Fruit fly (Drosophila melanogaster): ENCODE results near the gene inaF-A.

Gene inaF-A

DNA sequence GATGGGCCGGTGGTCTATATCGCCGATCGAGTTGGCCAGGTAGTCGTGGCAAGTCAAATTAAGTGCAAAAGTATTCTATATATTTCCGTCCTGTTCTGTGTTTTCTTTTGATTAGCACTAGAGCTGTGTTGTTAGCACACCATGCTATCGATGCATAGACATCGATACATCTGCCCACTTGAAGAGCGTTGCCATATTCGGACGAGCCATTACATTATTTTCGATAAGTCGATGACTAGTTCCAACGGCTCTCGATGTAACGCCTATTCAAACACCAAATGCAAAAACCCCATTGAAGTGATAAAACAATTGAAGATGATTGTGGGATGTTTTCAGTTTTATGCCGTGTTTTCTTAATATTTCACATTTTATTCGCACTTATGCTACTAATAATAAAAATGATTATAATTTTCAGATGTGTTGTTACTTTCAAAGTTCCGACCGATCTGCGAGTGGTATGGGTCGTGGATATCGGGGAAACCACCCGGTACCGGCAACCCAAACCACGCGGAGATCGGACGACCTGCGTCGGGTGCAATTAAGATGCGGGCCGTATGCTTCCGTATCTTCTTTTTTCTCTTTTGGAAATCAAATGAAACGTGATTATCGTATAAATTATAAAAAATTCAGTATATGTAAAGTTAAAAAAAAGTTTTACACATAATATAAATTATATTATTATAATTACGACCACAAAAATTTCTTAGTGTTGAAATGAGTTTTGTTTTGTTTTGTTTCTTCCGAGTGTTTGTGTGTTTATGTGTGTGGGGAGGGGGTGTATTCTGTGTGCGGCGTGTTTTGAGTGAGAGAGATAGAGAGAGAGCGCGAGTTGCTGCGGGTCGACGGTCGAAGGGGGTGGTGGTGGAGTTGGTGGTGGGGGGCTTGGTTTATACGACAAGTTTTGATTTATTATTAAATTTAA is 23.6 kb downstream of the inaF-A start, which contains the start of gene FucT6:
Gene FucT6 (minus strand): TSS at position 153 of the 922 bp plus-strand sequence.
- TF ChIP-seq dmrt93B (GFP tag; optimal IDR thresholded peaks at IDR 0.05), result no peak
- peak; percentile 14 for TF ChIP-seq rgr (GFP tag; optimal IDR thresholded peaks at IDR 0.05)
- no peak for TF ChIP-seq pan (optimal IDR thresholded peaks at IDR 0.05)
- TF ChIP-seq jim (GFP tag; optimal IDR thresholded peaks at IDR 0.05), result peak; percentile 39
- no peak for TF ChIP-seq Vsx2 (GFP tag; optimal IDR thresholded peaks at IDR 0.05; ENCODE audit: partially characterized antibody)
- no peak for TF ChIP-seq Rel (GFP tag; optimal IDR thresholded peaks at IDR 0.05)
- TF ChIP-seq Rel (tag; optimal IDR thresholded peaks at IDR 0.05), result peak; percentile 98
- no peak for TF ChIP-seq Hr83 (GFP tag; optimal IDR thresholded peaks at IDR 0.05; ENCODE audit: poor library complexity, severe bottlenecking)
- no peak for TF ChIP-seq Hnf4 (GFP tag; optimal IDR thresholded peaks at IDR 0.05)
- no peak for TF ChIP-seq Mio (GFP tag; optimal IDR thresholded peaks at IDR 0.05)
- TF ChIP-seq brk (GFP tag; optimal IDR thresholded peaks at IDR 0.05), result no peak
- peak; percentile 17 for TF ChIP-seq Sp1 (GFP tag; optimal IDR thresholded peaks at IDR 0.05)
- no peak for TF ChIP-seq GATAd (GFP tag; optimal IDR thresholded peaks at IDR 0.05)
- no peak for TF ChIP-seq tai (GFP tag; optimal IDR thresholded peaks at IDR 0.05)
- no peak for TF ChIP-seq OdsH (GFP tag; optimal IDR thresholded peaks at IDR 0.05)
- no peak for TF ChIP-seq CrebA (GFP tag; optimal IDR thresholded peaks at IDR 0.05; ENCODE audit: borderline replicate concordance)
- TF ChIP-seq br (GFP tag; optimal IDR thresholded peaks at IDR 0.05), result no peak
- no peak for TF ChIP-seq Dif (GFP tag; optimal IDR thresholded peaks at IDR 0.05; ENCODE audit: partially characterized antibody)
- no peak for TF ChIP-seq Hr78 (GFP tag; optimal IDR thresholded peaks at IDR 0.05)
- no peak for TF ChIP-seq usp (GFP tag; optimal IDR thresholded peaks at IDR 0.05)
- TF ChIP-seq fru (GFP tag; optimal IDR thresholded peaks at IDR 0.05), result no peak
- TF ChIP-seq h (GFP tag; optimal IDR thresholded peaks at IDR 0.05), result peak; percentile 24
- TF ChIP-seq CG32264 (GFP tag; optimal IDR thresholded peaks at IDR 0.05), result no peak
- no peak for TF ChIP-seq N (GFP tag; optimal IDR thresholded peaks at IDR 0.05)
- TF ChIP-seq dl (GFP tag; optimal IDR thresholded peaks at IDR 0.05; ENCODE audit: insufficient read depth in 1 of 2, partially characterized antibody in 2 of 2), result no peak
- TF ChIP-seq HLH106 (tag; optimal IDR thresholded peaks at IDR 0.05), result no peak
- peak; percentile 4 for TF ChIP-seq psq (GFP tag; optimal IDR thresholded peaks at IDR 0.05)
- no peak for TF ChIP-seq Myc (optimal IDR thresholded peaks at IDR 0.05)
- TF ChIP-seq Abd-B (GFP tag; optimal IDR thresholded peaks at IDR 0.05), result no peak
- no peak for TF ChIP-seq lola (GFP tag; optimal IDR thresholded peaks at IDR 0.05)
- no peak for TF ChIP-seq sage (GFP tag; optimal IDR thresholded peaks at IDR 0.05)
- TF ChIP-seq Dfd (GFP tag; optimal IDR thresholded peaks at IDR 0.05), result no peak
- TF ChIP-seq dsf (GFP tag; optimal IDR thresholded peaks at IDR 0.05; ENCODE audit: borderline replicate concordance), result no peak
- TF ChIP-seq ey (GFP tag; optimal IDR thresholded peaks at IDR 0.05), result no peak
- no peak for TF ChIP-seq woc (GFP tag; optimal IDR thresholded peaks at IDR 0.05)
- TF ChIP-seq Jra (GFP tag; optimal IDR thresholded peaks at IDR 0.05), result peak; percentile 39
- TF ChIP-seq sv (GFP tag; optimal IDR thresholded peaks at IDR 0.05), result no peak
- no peak for TF ChIP-seq CG9705 (GFP tag; optimal IDR thresholded peaks at IDR 0.05)
- peak in 1 of 2 experiments; percentile 4 for TF ChIP-seq foxo (GFP tag; optimal IDR thresholded peaks at IDR 0.05)

DNA sequence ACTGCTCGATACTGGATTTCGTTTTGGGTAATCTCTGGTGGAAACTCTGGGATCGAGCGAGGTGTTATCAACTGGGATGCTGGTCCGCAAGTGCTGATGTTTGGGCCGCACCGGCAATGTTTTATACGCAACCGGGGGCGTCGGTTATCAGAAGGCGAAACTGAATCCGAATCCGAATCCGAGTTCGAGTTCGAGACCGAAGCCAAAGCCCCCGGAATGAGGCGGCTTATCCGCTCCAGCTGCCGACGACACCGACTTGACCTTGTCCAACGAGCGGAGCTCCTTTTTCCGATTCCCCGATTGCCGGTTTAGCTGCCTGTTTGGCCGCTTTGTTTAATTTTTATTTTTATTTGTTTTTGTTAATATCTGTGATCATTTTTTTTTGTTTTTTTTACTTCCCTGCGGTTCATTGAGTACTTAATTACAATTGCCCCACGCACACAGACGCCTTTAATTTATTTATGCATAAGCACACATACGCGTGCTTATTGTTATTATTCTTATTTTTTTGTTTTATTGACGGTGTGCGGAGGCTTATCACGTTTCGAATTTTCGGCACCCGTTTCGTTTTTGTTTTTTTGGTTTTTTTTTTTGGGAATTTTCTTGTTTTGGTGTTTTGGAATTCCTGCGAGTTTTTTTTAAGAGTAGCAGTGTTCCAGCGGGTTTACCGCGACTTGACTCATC is 28.6 kb downstream of the inaF-A start, which contains the start of gene CG2444:
Gene CG2444 (minus strand): TSS at position 372 of the 684 bp plus-strand sequence.
- TF ChIP-seq woc (GFP tag; optimal IDR thresholded peaks at IDR 0.05), result no peak
- TF ChIP-seq sage (GFP tag; optimal IDR thresholded peaks at IDR 0.05), result peak; percentile 7
- no peak for TF ChIP-seq CrebA (GFP tag; optimal IDR thresholded peaks at IDR 0.05; ENCODE audit: borderline replicate concordance)
- TF ChIP-seq Rel (GFP tag; optimal IDR thresholded peaks at IDR 0.05), result peak; percentile 33
- peak; percentile 48 for TF ChIP-seq Rel (tag; optimal IDR thresholded peaks at IDR 0.05)
- peak; percentile 52 for TF ChIP-seq Sp1 (GFP tag; optimal IDR thresholded peaks at IDR 0.05)

Data from whole organism, wandering third instar larva.